1 fruit fly cellular context compared by ENCODE assay signal in genomic region chr2L:247845-248473, dm6.
TF ChIP-seq lines count a peak whose summit lies in the region.

No protein-coding gene starts in this region.

TF ChIP-seq in whole organism, embryonic, 481 proteins besides CTCF, POLR2A, EP300 and RAD21 (continued from another document):
- TF ChIP-seq Bgb (GFP tag; IDR thresholded peaks at IDR 0.05; lab: Robert Waterston, UW; ENCODE audit: partially characterized antibody), result peak; percentile 42; the same call in 1 of the 2 replicates
- no peak for TF ChIP-seq stwl (tag; optimal IDR thresholded peaks at IDR 0.05; lab: Kevin White, UChicago)
- TF ChIP-seq CG9437 (GFP tag; optimal IDR thresholded peaks at IDR 0.05; lab: Kevin White, UChicago), result peak; percentile 43
- TF ChIP-seq D19B (GFP tag; optimal IDR thresholded peaks at IDR 0.05; lab: Kevin White, UChicago), result peak; percentile 73
- no peak for TF ChIP-seq CG4617 (GFP tag; optimal IDR thresholded peaks at IDR 0.05; lab: Kevin White, UChicago; ENCODE audit: borderline replicate concordance)
- no peak for TF ChIP-seq CG2889 (GFP tag; IDR thresholded peaks at IDR 0.05; lab: Robert Waterston, UW)
- no peak for TF ChIP-seq sqz (GFP tag; optimal IDR thresholded peaks at IDR 0.05; lab: Kevin White, UChicago)
- peak; percentile 31 for TF ChIP-seq nau (GFP tag; optimal IDR thresholded peaks at IDR 0.05; lab: Kevin White, UChicago)
- peak; percentile 52 for TF ChIP-seq mirr (GFP tag; optimal IDR thresholded peaks at IDR 0.05; lab: Kevin White, UChicago)
- no peak for TF ChIP-seq CG17568 (GFP tag; optimal IDR thresholded peaks at IDR 0.05; lab: Kevin White, UChicago)
- no peak for TF ChIP-seq Lhr (GFP tag; optimal IDR thresholded peaks at IDR 0.05; lab: Kevin White, UChicago)
- TF ChIP-seq CG8478 (optimal IDR thresholded peaks at IDR 0.05; lab: Kevin White, UChicago), result no peak
- TF ChIP-seq al (GFP tag; IDR thresholded peaks at IDR 0.05; lab: Robert Waterston, UW), result peak; percentile 29; the same call in 1 of the 2 replicates
- TF ChIP-seq btn (GFP tag; optimal IDR thresholded peaks at IDR 0.05; lab: Kevin White, UChicago), result no peak
- peak; percentile 14; the same call in 1 of the 2 replicates for TF ChIP-seq amos (GFP tag; IDR thresholded peaks at IDR 0.05; lab: Robert Waterston, UW; ENCODE audit: partially characterized antibody)
- no peak for TF ChIP-seq CG3065 (GFP tag; optimal IDR thresholded peaks at IDR 0.05; lab: Kevin White, UChicago)
- TF ChIP-seq H2.0 (GFP tag; IDR thresholded peaks at IDR 0.05; lab: Robert Waterston, UW), result no peak
- TF ChIP-seq Dek (tag; optimal IDR thresholded peaks at IDR 0.05; lab: Kevin White, UChicago), result peak; percentile 63
- TF ChIP-seq tx (GFP tag; optimal IDR thresholded peaks at IDR 0.05; lab: Kevin White, UChicago), result no peak
- no peak for TF ChIP-seq HLH54F (GFP tag; optimal IDR thresholded peaks at IDR 0.05; lab: Kevin White, UChicago)
- TF ChIP-seq CG15696 (tag; optimal IDR thresholded peaks at IDR 0.05; lab: Kevin White, UChicago), result peak; percentile 15
- TF ChIP-seq CG1602 (GFP tag; optimal IDR thresholded peaks at IDR 0.05; lab: Kevin White, UChicago), result peak; percentile 7
- no peak for TF ChIP-seq zen (tag; optimal IDR thresholded peaks at IDR 0.05; lab: Kevin White, UChicago)
- TF ChIP-seq yki (optimal IDR thresholded peaks at IDR 0.05; lab: Kevin White, UChicago), result no peak
- no peak for TF ChIP-seq Bdp1 (GFP tag; optimal IDR thresholded peaks at IDR 0.05; lab: Kevin White, UChicago)
- TF ChIP-seq Asciz (GFP tag; optimal IDR thresholded peaks at IDR 0.05; lab: Kevin White, UChicago), result peak; percentile 9
- TF ChIP-seq Kr (GFP tag; optimal IDR thresholded peaks at IDR 0.05; lab: Kevin White, UChicago), result no peak
- no peak for TF ChIP-seq Dip2 (GFP tag; IDR thresholded peaks at IDR 0.05; lab: Robert Waterston, UW)
- peak; percentile 92 for TF ChIP-seq crol (GFP tag; IDR thresholded peaks at IDR 0.05; lab: Robert Waterston, UW)
- no peak for TF ChIP-seq CG12299 (tag; optimal IDR thresholded peaks at IDR 0.05; lab: Kevin White, UChicago)
- TF ChIP-seq unc-4 (GFP tag; IDR thresholded peaks at IDR 0.05; lab: Robert Waterston, UW; ENCODE audit: partially characterized antibody), result no peak
- peak; percentile 36 for TF ChIP-seq tin (GFP tag; optimal IDR thresholded peaks at IDR 0.05; lab: Kevin White, UChicago)
- no peak for TF ChIP-seq Dbx (GFP tag; IDR thresholded peaks at IDR 0.05; lab: Robert Waterston, UW)
- peak; percentile 43; the same call in 1 of the 2 replicates for TF ChIP-seq wdn (GFP tag; IDR thresholded peaks at IDR 0.05; lab: Robert Waterston, UW)
- TF ChIP-seq row (GFP tag; IDR thresholded peaks at IDR 0.05; lab: Robert Waterston, UW), result peak; percentile 55
- no peak for TF ChIP-seq dati (GFP tag; IDR thresholded peaks at IDR 0.05; lab: Robert Waterston, UW)
- no peak for TF ChIP-seq CG11456 (GFP tag; IDR thresholded peaks at IDR 0.05; lab: Robert Waterston, UW)
- peak; percentile 53 for TF ChIP-seq CG6683 (GFP tag; optimal IDR thresholded peaks at IDR 0.05; lab: Kevin White, UChicago)
- TF ChIP-seq CG15479 (GFP tag; optimal IDR thresholded peaks at IDR 0.05; lab: Kevin White, UChicago), result no peak
- TF ChIP-seq CG6765 (GFP tag; optimal IDR thresholded peaks at IDR 0.05; lab: Kevin White, UChicago), result peak; percentile 60
- TF ChIP-seq CG30403 (GFP tag; optimal IDR thresholded peaks at IDR 0.05; lab: Kevin White, UChicago), result peak; percentile 56
- TF ChIP-seq chm (GFP tag; IDR thresholded peaks at IDR 0.05; lab: Robert Waterston, UW), result no peak
- TF ChIP-seq CG14710 (tag; optimal IDR thresholded peaks at IDR 0.05; lab: Kevin White, UChicago), result peak; percentile 12
- peak; percentile 36; the same call in 1 of the 2 replicates for TF ChIP-seq Taf1 (GFP tag; IDR thresholded peaks at IDR 0.05; lab: Robert Waterston, UW)
- peak; percentile 82 for TF ChIP-seq CG2678 (tag; optimal IDR thresholded peaks at IDR 0.05; lab: Kevin White, UChicago)
- no peak for TF ChIP-seq CG14860 (GFP tag; IDR thresholded peaks at IDR 0.05; lab: Robert Waterston, UW; ENCODE audit: partially characterized antibody)
- TF ChIP-seq CG13296 (GFP tag; optimal IDR thresholded peaks at IDR 0.05; lab: Kevin White, UChicago), result peak; percentile 58
- TF ChIP-seq Hr78 (GFP tag; optimal IDR thresholded peaks at IDR 0.05; lab: Kevin White, UChicago), result no peak
- no peak for TF ChIP-seq gcm (GFP tag; optimal IDR thresholded peaks at IDR 0.05; lab: Kevin White, UChicago)
- TF ChIP-seq ken (GFP tag; IDR thresholded peaks at IDR 0.05; lab: Robert Waterston, UW), result no peak
- no peak for TF ChIP-seq CG13123 (GFP tag; optimal IDR thresholded peaks at IDR 0.05; lab: Kevin White, UChicago)
- TF ChIP-seq rib (GFP tag; IDR thresholded peaks at IDR 0.05; lab: Robert Waterston, UW), result peak; percentile 82
- TF ChIP-seq CG8089 (GFP tag; optimal IDR thresholded peaks at IDR 0.05; lab: Kevin White, UChicago), result no peak
- TF ChIP-seq schlank (tag; optimal IDR thresholded peaks at IDR 0.05; lab: Kevin White, UChicago), result no peak
- peak; percentile 42 for TF ChIP-seq CG10267 (tag; optimal IDR thresholded peaks at IDR 0.05; lab: Kevin White, UChicago)
- no peak for TF ChIP-seq onecut (GFP tag; IDR thresholded peaks at IDR 0.05; lab: Robert Waterston, UW)
- TF ChIP-seq CG2202 (tag; optimal IDR thresholded peaks at IDR 0.05; lab: Kevin White, UChicago), result no peak
- TF ChIP-seq ci (GFP tag; IDR thresholded peaks at IDR 0.05; lab: Robert Waterston, UW), result no peak
- TF ChIP-seq Optix (GFP tag; IDR thresholded peaks at IDR 0.05; lab: Robert Waterston, UW), result no peak
- TF ChIP-seq CG13287 (GFP tag; IDR thresholded peaks at IDR 0.05; lab: Robert Waterston, UW; ENCODE audit: partially characterized antibody), result 0 out of 2 replicates have a peak, but pooled peaks have one; percentile 7
- TF ChIP-seq disco-r (GFP tag; optimal IDR thresholded peaks at IDR 0.05; lab: Kevin White, UChicago), result peak; percentile 13
- no peak for TF ChIP-seq sens-2 (GFP tag; IDR thresholded peaks at IDR 0.05; lab: Robert Waterston, UW)
- peak; percentile 69 for TF ChIP-seq Fer1 (GFP tag; optimal IDR thresholded peaks at IDR 0.05; lab: Kevin White, UChicago)
- TF ChIP-seq CG8281 (tag; optimal IDR thresholded peaks at IDR 0.05; lab: Kevin White, UChicago), result peak; percentile 15
- no peak for TF ChIP-seq Rx (GFP tag; IDR thresholded peaks at IDR 0.05; lab: Robert Waterston, UW)
- peak; percentile 86 for TF ChIP-seq CG3281 (GFP tag; optimal IDR thresholded peaks at IDR 0.05; lab: Kevin White, UChicago)
- no peak for TF ChIP-seq ab (GFP tag; optimal IDR thresholded peaks at IDR 0.05; lab: Kevin White, UChicago)
- peak; percentile 37 for TF ChIP-seq esg (GFP tag; conservative IDR thresholded peaks at IDR 0.05; lab: Robert Waterston, UW)
- TF ChIP-seq fd96Cb (tag; optimal IDR thresholded peaks at IDR 0.05; lab: Kevin White, UChicago), result no peak
- peak; percentile 42 for TF ChIP-seq klu (GFP tag; IDR thresholded peaks at IDR 0.05; lab: Robert Waterston, UW)
- TF ChIP-seq slp2 (GFP tag; optimal IDR thresholded peaks at IDR 0.05; lab: Kevin White, UChicago), result no peak
- TF ChIP-seq tna (GFP tag; IDR thresholded peaks at IDR 0.05; lab: Robert Waterston, UW; ENCODE audit: partially characterized antibody), result no peak
- TF ChIP-seq CG11723 (GFP tag; optimal IDR thresholded peaks at IDR 0.05; lab: Kevin White, UChicago), result peak; percentile 29
- TF ChIP-seq odd (GFP tag; optimal IDR thresholded peaks at IDR 0.05; lab: Kevin White, UChicago), result peak; percentile 9
- TF ChIP-seq prd (optimal IDR thresholded peaks at IDR 0.05; lab: Kevin White, UChicago), result no peak
- peak; percentile 43 for TF ChIP-seq prd (GFP tag; IDR thresholded peaks at IDR 0.05; lab: Robert Waterston, UW)
- TF ChIP-seq Med (GFP tag; lab: Kevin White, UChicago), result peak; percentile 66
- no peak for TF ChIP-seq CG4282 (GFP tag; optimal IDR thresholded peaks at IDR 0.05; lab: Kevin White, UChicago)
- TF ChIP-seq abd-A (tag; optimal IDR thresholded peaks at IDR 0.05; lab: Kevin White, UChicago), result peak; percentile 74
- TF ChIP-seq CG17385 (GFP tag; optimal IDR thresholded peaks at IDR 0.05; lab: Kevin White, UChicago), result peak; percentile 80
- TF ChIP-seq Doc2 (GFP tag; IDR thresholded peaks at IDR 0.05; lab: Robert Waterston, UW), result no peak
- TF ChIP-seq CG2875 (GFP tag; optimal IDR thresholded peaks at IDR 0.05; lab: Kevin White, UChicago), result no peak
- TF ChIP-seq Dfd (GFP tag; optimal IDR thresholded peaks at IDR 0.05; lab: Kevin White, UChicago), result no peak
- TF ChIP-seq CkIIα-i1 (GFP tag; IDR thresholded peaks at IDR 0.05; lab: Robert Waterston, UW), result no peak
- no peak for TF ChIP-seq Sry-β (GFP tag; optimal IDR thresholded peaks at IDR 0.05; lab: Kevin White, UChicago)
- no peak for TF ChIP-seq CG34376 (GFP tag; optimal IDR thresholded peaks at IDR 0.05; lab: Kevin White, UChicago)
- peak; percentile 32 for TF ChIP-seq B-H2 (GFP tag; optimal IDR thresholded peaks at IDR 0.05; lab: Kevin White, UChicago)
- TF ChIP-seq hbn (GFP tag; IDR thresholded peaks at IDR 0.05; lab: Robert Waterston, UW; ENCODE audit: partially characterized antibody), result no peak
- peak in 1 of 2 experiments; percentile 45 for TF ChIP-seq Trl (optimal IDR thresholded peaks at IDR 0.05; lab: Kevin White, UChicago)
- TF ChIP-seq Trl (GFP tag; optimal IDR thresholded peaks at IDR 0.05; lab: Kevin White, UChicago), result no peak
- no peak for TF ChIP-seq stc (GFP tag; IDR thresholded peaks at IDR 0.05; lab: Robert Waterston, UW)
- no peak for TF ChIP-seq Fer2 (tag; optimal IDR thresholded peaks at IDR 0.05; lab: Kevin White, UChicago)
- TF ChIP-seq Hmx (GFP tag; optimal IDR thresholded peaks at IDR 0.05; lab: Kevin White, UChicago), result no peak
- TF ChIP-seq Doc3 (GFP tag; IDR thresholded peaks at IDR 0.05; lab: Robert Waterston, UW; ENCODE audit: partially characterized antibody), result no peak
- peak; percentile 87 for TF ChIP-seq lab (GFP tag; optimal IDR thresholded peaks at IDR 0.05; lab: Kevin White, UChicago)
- TF ChIP-seq CG17186 (GFP tag; optimal IDR thresholded peaks at IDR 0.05; lab: Kevin White, UChicago), result no peak
- peak; percentile 69 for TF ChIP-seq CG32532 (GFP tag; IDR thresholded peaks at IDR 0.05; lab: Robert Waterston, UW)
- TF ChIP-seq E2f1 (GFP tag; IDR thresholded peaks at IDR 0.05; lab: Robert Waterston, UW), result peak; percentile 38; the same call in 1 of the 2 replicates
- TF ChIP-seq nerfin-2 (GFP tag; IDR thresholded peaks at IDR 0.05; lab: Robert Waterston, UW; ENCODE audit: partially characterized antibody), result no peak
- no peak for TF ChIP-seq inv (GFP tag; IDR thresholded peaks at IDR 0.05; lab: Robert Waterston, UW; ENCODE audit: partially characterized antibody)
- TF ChIP-seq zfh2 (GFP tag; optimal IDR thresholded peaks at IDR 0.05; lab: Kevin White, UChicago), result peak; percentile 24
- no peak for TF ChIP-seq lov (optimal IDR thresholded peaks at IDR 0.05; lab: Kevin White, UChicago)
- no peak for TF ChIP-seq lov (GFP tag; IDR thresholded peaks at IDR 0.05; lab: Robert Waterston, UW)
- peak; percentile 5 for TF ChIP-seq CG18011 (GFP tag; optimal IDR thresholded peaks at IDR 0.05; lab: Kevin White, UChicago)
- TF ChIP-seq CG13424 (tag; optimal IDR thresholded peaks at IDR 0.05; lab: Kevin White, UChicago), result peak; percentile 45
- peak; percentile 20 for TF ChIP-seq HmgZ (tag; optimal IDR thresholded peaks at IDR 0.05; lab: Kevin White, UChicago)
- TF ChIP-seq Drgx (GFP tag; IDR thresholded peaks at IDR 0.05; lab: Robert Waterston, UW), result peak; percentile 73
- TF ChIP-seq fd102C (GFP tag; optimal IDR thresholded peaks at IDR 0.05; lab: Kevin White, UChicago), result no peak
- TF ChIP-seq ttk (GFP tag; IDR thresholded peaks at IDR 0.05; lab: Robert Waterston, UW), result no peak
- no peak for TF ChIP-seq slou (GFP tag; optimal IDR thresholded peaks at IDR 0.05; lab: Kevin White, UChicago)
- no peak for TF ChIP-seq vnd (GFP tag; IDR thresholded peaks at IDR 0.05; lab: Robert Waterston, UW; ENCODE audit: partially characterized antibody)
- TF ChIP-seq PHDP (tag; optimal IDR thresholded peaks at IDR 0.05; lab: Kevin White, UChicago), result peak; percentile 66
- no peak for TF ChIP-seq peb (GFP tag; IDR thresholded peaks at IDR 0.05; lab: Robert Waterston, UW)
- TF ChIP-seq CG16813 (GFP tag; IDR thresholded peaks at IDR 0.05; lab: Robert Waterston, UW; ENCODE audit: partially characterized antibody), result no peak
- TF ChIP-seq CG14014 (GFP tag; IDR thresholded peaks at IDR 0.05; lab: Robert Waterston, UW), result no peak
- no peak for TF ChIP-seq Jarid2 (GFP tag; optimal IDR thresholded peaks at IDR 0.05; lab: Kevin White, UChicago)
- TF ChIP-seq CG11696 (GFP tag; IDR thresholded peaks at IDR 0.05; lab: Robert Waterston, UW), result no peak
- TF ChIP-seq Rfx (GFP tag; IDR thresholded peaks at IDR 0.05; lab: Robert Waterston, UW), result peak; percentile 75
- TF ChIP-seq dysf (GFP tag; IDR thresholded peaks at IDR 0.05; lab: Robert Waterston, UW), result peak; percentile 58
- no peak for TF ChIP-seq gt (GFP tag; IDR thresholded peaks at IDR 0.05; lab: Robert Waterston, UW)
- no peak for TF ChIP-seq NC2α (GFP tag; optimal IDR thresholded peaks at IDR 0.05; lab: Kevin White, UChicago)
- TF ChIP-seq CG15011 (GFP tag; optimal IDR thresholded peaks at IDR 0.05; lab: Kevin White, UChicago), result peak; percentile 53
- peak; percentile 40 for TF ChIP-seq nmo (GFP tag; optimal IDR thresholded peaks at IDR 0.05; lab: Kevin White, UChicago)
- no peak for TF ChIP-seq cas (GFP tag; IDR thresholded peaks at IDR 0.05; lab: Robert Waterston, UW)
- no peak for TF ChIP-seq D (optimal IDR thresholded peaks at IDR 0.05; lab: Kevin White, UChicago)
- no peak for TF ChIP-seq D (GFP tag; optimal IDR thresholded peaks at IDR 0.05; lab: Kevin White, UChicago)
- no peak for TF ChIP-seq pb (GFP tag; optimal IDR thresholded peaks at IDR 0.05; lab: Kevin White, UChicago)
- peak in 1 of 3 experiments; percentile 27 for TF ChIP-seq lola (GFP tag; optimal IDR thresholded peaks at IDR 0.05; lab: Kevin White, UChicago)
- TF ChIP-seq Xbp1 (GFP tag; optimal IDR thresholded peaks at IDR 0.05; lab: Kevin White, UChicago), result peak; percentile 48
- TF ChIP-seq pho (GFP tag; optimal IDR thresholded peaks at IDR 0.05; lab: Kevin White, UChicago), result peak; percentile 5
